Worm (Caenorhabditis elegans): ENCODE results near the gene W04E12.5.

W04E12.5 gene

DNA sequence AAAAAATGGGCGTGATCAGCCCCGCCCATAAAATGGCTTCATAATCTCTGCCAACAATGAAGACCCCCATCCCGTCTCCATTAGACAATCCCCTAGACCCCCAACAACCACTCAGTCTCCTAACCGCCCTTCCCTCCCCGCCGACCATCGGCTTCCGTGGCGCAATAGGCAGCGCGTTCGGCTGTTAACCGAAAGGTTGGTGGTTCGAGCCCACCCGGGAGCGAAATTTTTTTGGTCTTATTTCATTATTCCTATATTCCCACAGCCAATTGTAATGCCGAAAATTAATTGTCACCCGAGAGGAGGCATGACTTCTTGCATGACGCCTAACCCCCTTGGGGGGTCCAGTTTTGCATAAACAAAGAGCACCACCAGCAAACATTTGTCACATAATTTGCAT lies 23.1 kb upstream of the W04E12.5 start (continued):
- peak; percentile 45; the same call in 1 of the 2 replicates for TF ChIP-seq pha-4 (GFP tag; IDR thresholded peaks at IDR 0.05)
- TF ChIP-seq pha-4 (tag; optimal IDR thresholded peaks at IDR 0.05): no peak
- TF ChIP-seq ZK337.2 (GFP tag; IDR thresholded peaks at IDR 0.05): no peak
- TF ChIP-seq skn-1 (tag; optimal IDR thresholded peaks at IDR 0.05): no peak
- TF ChIP-seq F44E2.7 (GFP tag; IDR thresholded peaks at IDR 0.05): 0 out of 2 replicates have a peak, but pooled peaks have one; percentile 40

DNA sequence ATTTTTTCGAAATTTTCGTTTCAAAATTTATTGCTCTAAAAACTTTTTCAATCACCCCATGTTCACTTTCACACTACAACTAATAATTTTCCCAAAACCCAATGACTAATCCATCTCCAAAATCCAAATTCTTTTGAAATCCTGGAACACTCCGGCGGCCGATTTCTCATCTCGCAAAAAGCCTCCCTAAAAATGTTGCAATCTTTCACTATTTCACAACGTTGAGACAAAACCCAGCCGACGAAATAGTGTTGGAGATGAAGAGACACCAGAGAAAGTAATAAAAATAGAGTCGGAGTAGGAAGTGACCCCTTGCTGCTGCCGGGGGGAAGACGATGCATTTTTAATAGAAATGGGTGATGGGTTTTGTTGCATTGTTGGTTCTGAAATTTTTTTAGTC lies 21.4 kb upstream of the W04E12.5 start:
- TF ChIP-seq F49E8.2 (tag; optimal IDR thresholded peaks at IDR 0.05; ENCODE audit: borderline replicate concordance): no peak
- TF ChIP-seq aha-1 (tag): peak; percentile 75

DNA sequence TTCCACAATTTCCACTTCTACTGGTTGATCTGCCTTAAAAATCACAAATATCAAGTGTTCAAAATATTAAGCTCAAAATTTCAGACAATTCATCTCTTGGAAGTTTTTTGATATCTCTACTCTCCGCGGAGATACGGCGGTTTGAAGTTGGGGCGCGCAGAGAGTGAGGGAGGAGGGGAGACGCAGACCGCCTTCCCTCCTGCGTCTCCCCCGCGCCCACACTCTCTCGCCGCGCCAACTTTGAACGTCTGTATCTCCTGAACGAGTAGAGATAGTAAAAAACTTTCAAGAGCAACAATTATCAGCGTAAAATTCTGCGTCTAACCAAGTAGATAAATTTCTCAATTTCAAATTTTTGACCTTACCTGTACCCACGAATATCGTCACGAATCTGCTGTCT lies 18.0 kb upstream of the W04E12.5 start:
- TF ChIP-seq fkh-10 (GFP tag; optimal IDR thresholded peaks at IDR 0.05) (no peak), snpc-4 (tag; optimal IDR thresholded peaks at IDR 0.05) (no peak), zip-2 (tag; optimal IDR thresholded peaks at IDR 0.05) (no peak), nhr-48 (tag; optimal IDR thresholded peaks at IDR 0.05) (no peak), ctbp-1 (GFP tag; IDR thresholded peaks at IDR 0.05) (no peak), hlh-11 (tag; optimal IDR thresholded peaks at IDR 0.05) (no peak), lin-13 (GFP tag; optimal IDR thresholded peaks at IDR 0.05) (peak; percentile 9), pqm-1 (tag; optimal IDR thresholded peaks at IDR 0.05) (no peak), set-16 (GFP tag; IDR thresholded peaks at IDR 0.05) (peak; percentile 75)

DNA sequence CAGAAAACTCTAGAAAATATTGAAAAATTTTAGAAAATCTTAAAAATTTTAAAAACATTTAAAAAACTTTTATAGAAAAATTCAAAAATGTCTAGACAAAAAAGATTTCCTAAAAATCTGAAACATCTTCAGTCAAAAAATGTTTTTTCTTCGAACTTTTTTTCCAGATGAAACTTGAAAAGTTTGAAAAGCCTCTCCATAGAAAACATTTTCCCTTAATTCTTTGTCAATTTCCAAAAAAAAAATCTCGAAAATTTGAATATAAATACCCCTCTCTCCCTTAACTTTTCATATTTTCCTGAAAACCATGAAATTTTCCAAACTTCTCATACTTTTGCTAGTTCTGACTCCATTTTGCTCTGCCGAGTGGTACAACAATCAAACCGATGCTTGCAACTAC lies 17.2 kb upstream of the W04E12.5 start, which contains the start of gene Y116F11A.3:
Gene Y116F11A.3 (plus strand): TSS at position 301 of the 400 bp plus-strand sequence.
- TF ChIP-seq daf-8 (GFP tag; IDR thresholded peaks at IDR 0.05) (no peak), dpl-1 (GFP tag; optimal IDR thresholded peaks at IDR 0.05) (no peak), dmd-9 (GFP tag; IDR thresholded peaks at IDR 0.05) (no peak), zip-11 (GFP tag; IDR thresholded peaks at IDR 0.05) (no peak), nhr-76 (tag; optimal IDR thresholded peaks at IDR 0.05) (no peak), saeg-2 (GFP tag; IDR thresholded peaks at IDR 0.05) (no peak), unc-62 (GFP tag; optimal IDR thresholded peaks at IDR 0.05 in 1 of 2) (no peak), unc-62 (tag; optimal IDR thresholded peaks at IDR 0.05) (no peak), ceh-44 (GFP tag; IDR thresholded peaks at IDR 0.05) (no peak), snpc-1.2 (GFP tag; IDR thresholded peaks at IDR 0.05) (no peak), nhr-111 (GFP tag; optimal IDR thresholded peaks at IDR 0.05) (no peak)

DNA sequence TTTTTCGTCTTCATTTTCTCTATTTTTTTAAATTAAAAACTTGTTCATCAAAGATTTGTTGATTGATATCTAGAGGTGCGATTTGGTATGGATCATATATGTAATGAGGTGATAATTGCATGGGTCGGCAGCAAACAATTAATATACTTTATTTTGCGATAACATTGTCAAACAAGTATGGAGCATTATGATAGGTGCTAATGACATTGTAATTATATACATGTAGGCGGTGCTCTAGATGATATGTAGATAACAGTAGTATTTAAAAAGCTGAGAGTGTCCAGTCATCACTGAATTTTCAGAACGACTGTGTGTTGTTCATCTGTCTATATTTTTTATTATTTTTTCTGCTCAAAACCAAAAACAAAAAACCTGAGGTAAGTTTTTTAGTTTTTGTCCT lies 15.7 kb upstream of the W04E12.5 start, which contains the start of gene Y116F11A.1:
Gene Y116F11A.1 (plus strand): TSS at position 301 of the 400 bp plus-strand sequence.
- no peak for TF ChIP-seq dpl-1 (GFP tag; optimal IDR thresholded peaks at IDR 0.05)
- no peak for TF ChIP-seq daf-16 (GFP tag; optimal IDR thresholded peaks at IDR 0.05)
- no peak for TF ChIP-seq daf-16 (tag; optimal IDR thresholded peaks at IDR 0.05)
- no peak for TF ChIP-seq ceh-20 (GFP tag; IDR thresholded peaks at IDR 0.05)
- TF ChIP-seq F26F4.8 (GFP tag; conservative IDR thresholded peaks at IDR 0.05): no peak
- no peak for TF ChIP-seq aly-2 (tag; optimal IDR thresholded peaks at IDR 0.05)
- no peak for TF ChIP-seq unc-130 (GFP tag; optimal IDR thresholded peaks at IDR 0.05)
- no peak for TF ChIP-seq rbr-2 (tag; optimal IDR thresholded peaks at IDR 0.05)
- TF ChIP-seq nhr-76 (tag; optimal IDR thresholded peaks at IDR 0.05): no peak
- no peak for TF ChIP-seq fos-1 (tag; optimal IDR thresholded peaks at IDR 0.05)
- TF ChIP-seq sdz-12 (GFP tag; optimal IDR thresholded peaks at IDR 0.05): no peak
- TF ChIP-seq zip-11 (GFP tag; IDR thresholded peaks at IDR 0.05): no peak
- TF ChIP-seq nhr-25 (tag; optimal IDR thresholded peaks at IDR 0.05; ENCODE audit: borderline replicate concordance, insufficient read depth): no peak
- TF ChIP-seq lsy-2 (tag; optimal IDR thresholded peaks at IDR 0.05): no peak
- no peak for TF ChIP-seq zfp-3 (GFP tag; conservative IDR thresholded peaks at IDR 0.05)
- no peak for TF ChIP-seq zag-1 (tag; optimal IDR thresholded peaks at IDR 0.05)
- TF ChIP-seq ZK337.2 (GFP tag; IDR thresholded peaks at IDR 0.05): no peak
- TF ChIP-seq nhr-102 (tag; optimal IDR thresholded peaks at IDR 0.05): no peak
- TF ChIP-seq spr-1 (tag; optimal IDR thresholded peaks at IDR 0.05): no peak
- no peak for TF ChIP-seq lir-3 (tag; optimal IDR thresholded peaks at IDR 0.05)
